Fruit fly (Drosophila melanogaster) whole organism: ENCODE data around the gene CG5808.

ENCODE experiments used
- psq ChIP-seq: fragments of >200 bp; optimal IDR thresholded peaks from 2 replicates; lab custom pipeline; 2017
- usp ChIP-seq: fragments of >200 bp; optimal IDR thresholded peaks from 2 replicates; lab custom pipeline; 2017; ENCODE audit warnings: missing biosample characterization, missing genetic modification characterization, mixed read lengths

DNA sequence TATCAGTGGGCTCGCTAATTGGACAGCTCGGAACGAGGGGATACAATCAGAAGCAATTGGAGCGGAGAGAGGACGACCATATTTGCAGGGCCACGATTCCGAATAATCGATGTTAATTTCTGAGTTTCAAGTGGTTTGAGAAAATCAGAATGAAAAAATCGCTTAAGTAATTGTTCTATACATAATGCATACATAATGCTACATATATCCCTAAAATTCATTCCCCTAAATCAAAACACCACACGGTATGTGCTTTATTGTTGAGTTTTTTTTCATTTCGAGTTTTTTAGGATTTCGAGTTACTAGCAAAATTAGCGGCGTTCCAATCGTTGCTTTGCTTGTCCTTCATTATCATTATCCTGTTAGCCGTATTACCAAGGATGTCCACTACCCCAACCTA is 8.7 kb upstream of the CG5808 start, which contains the start of gene niki:
- TF ChIP-seq psq (no peak), usp (GFP tag; lab: Kevin White, UChicago) (no peak)
